Worm (Caenorhabditis elegans) whole organism, midembryonic: ENCODE results near the gene cisd-3.2.

Experiments used
- T22C8.4 ChIP-seq: fragments of 200-800 bp; sonication (Bioruptor generic); IDR thresholded peaks from 2 replicates; pipeline ENCODE4 v1.3.6; 2022; ENCODE audit warnings: missing genetic modification characterization, missing compliant biosample characterization
- cog-1 ChIP-seq: sonication (generic microtip); optimal IDR thresholded peaks from 2 replicates; lab custom pipeline; 2016; ENCODE audit warnings: missing genetic modification characterization, missing compliant biosample characterization
- flt-1 ChIP-seq: fragments of 200-800 bp; sonication (Bioruptor generic); IDR thresholded peaks from 2 replicates; pipeline ENCODE4 v1.3.6; 2022; ENCODE audit warnings: missing genetic modification characterization, missing compliant biosample characterization
- klf-2 ChIP-seq: fragments of 200-800 bp; sonication (Bioruptor generic); conservative IDR thresholded peaks from 2 replicates; pipeline ENCODE4 v1.3.6; 2022; ENCODE audit warnings: missing genetic modification reagents, missing genetic modification characterization, missing compliant biosample characterization
- med-1 ChIP-seq: sonication (generic microtip); optimal IDR thresholded peaks from 2 replicates; lab custom pipeline; 2017; ENCODE audit warnings: missing genetic modification characterization, mild to moderate bottlenecking, missing compliant biosample characterization, antibody characterized with exemption, missing genetic modification reagents; ENCODE audit not compliant: insufficient read depth
- ref-1 ChIP-seq: fragments of 200-800 bp; sonication (Bioruptor generic); conservative IDR thresholded peaks from 2 replicates; pipeline ENCODE4 v1.3.6; 2022; ENCODE audit warnings: missing genetic modification reagents, missing genetic modification characterization, missing compliant biosample characterization
- tab-1 ChIP-seq: fragments of 200-800 bp; sonication (Bioruptor generic); IDR thresholded peaks from 2 replicates; pipeline ENCODE4 v1.3.6; 2022; ENCODE audit warnings: missing genetic modification characterization, missing compliant biosample characterization
- ztf-23 ChIP-seq: fragments of 200-800 bp; sonication (Bioruptor generic); IDR thresholded peaks from 2 replicates; pipeline ENCODE4 v1.3.6; 2022; ENCODE audit warnings: missing genetic modification reagents, missing genetic modification characterization, missing compliant biosample characterization
- ztf-29 ChIP-seq: fragments of 200-800 bp; sonication (Bioruptor generic); IDR thresholded peaks from 2 replicates; pipeline ENCODE4 v1.3.6; 2022; ENCODE audit warnings: missing genetic modification reagents, missing genetic modification characterization, missing compliant biosample characterization

cisd-3.2 gene

ce11 chrIII:1540100-1540695 is at the start of gene cisd-3.2, which contains the start of gene Y67D2.5:
cisd-3.2 (plus strand) TSS chrIII:1540493.
Y67D2.5 (minus strand) TSS chrIII:1540244.
- TF ChIP-seq ref-1 = no peak
- no peak for TF ChIP-seq med-1 (GFP tag; lab: Kevin White, UChicago)
- TF ChIP-seq cog-1 (tag; lab: Kevin White, UChicago) = no peak
- no peak for TF ChIP-seq T22C8.4 (GFP tag; lab: Robert Waterston, UW)
- no peak for TF ChIP-seq tab-1 (GFP tag; lab: Robert Waterston, UW)
- no peak for TF ChIP-seq ztf-23 (GFP tag; lab: Robert Waterston, UW)
- TF ChIP-seq flt-1 (GFP tag; lab: Robert Waterston, UW) = no peak
- TF ChIP-seq klf-2 (GFP tag; lab: Robert Waterston, UW) = no peak
- no peak for TF ChIP-seq ztf-29

- TF ChIP-seq flt-1 (GFP tag; lab: Robert Waterston, UW) (no peak), klf-2 (GFP tag; lab: Robert Waterston, UW) (no peak), cog-1 (tag; lab: Kevin White, UChicago) (no peak), ztf-29 (no peak), med-1 (GFP tag; lab: Kevin White, UChicago) (no peak), ref-1 (no peak), T22C8.4 (GFP tag; lab: Robert Waterston, UW) (no peak), tab-1 (GFP tag; lab: Robert Waterston, UW) (no peak), ztf-23 (GFP tag; lab: Robert Waterston, UW) (no peak)
Observed at ce11 chrIII:1495230-1495629, 45.1 kb upstream of the cisd-3.2 start, which contains the start of gene Y82E9BR.19. Y82E9BR.19 (minus strand) TSS chrIII:1495330.

- no peak for TF ChIP-seq klf-2 (GFP tag; lab: Robert Waterston, UW)
- TF ChIP-seq flt-1 (GFP tag; lab: Robert Waterston, UW) = no peak
- TF ChIP-seq cog-1 (tag; lab: Kevin White, UChicago) = no peak
- no peak for TF ChIP-seq T22C8.4 (GFP tag; lab: Robert Waterston, UW)
- TF ChIP-seq tab-1 (GFP tag; lab: Robert Waterston, UW) = no peak
- TF ChIP-seq med-1 (GFP tag; lab: Kevin White, UChicago) = no peak
- no peak for TF ChIP-seq ref-1
- TF ChIP-seq ztf-23 (GFP tag; lab: Robert Waterston, UW) = no peak
- no peak for TF ChIP-seq ztf-29
Observed at ce11 chrIII:1495863-1496445, 44.3 kb upstream of the cisd-3.2 start, which contains the start of the genes ave-1 and M01G5.1. ave-1 (minus strand) TSS chrIII:1495975. M01G5.1 (plus strand) TSS chrIII:1496401.

ce11 chrIII:1508244-1508643 is 32.0 kb upstream of the cisd-3.2 start:
- no peak for TF ChIP-seq flt-1 (GFP tag; lab: Robert Waterston, UW)
- no peak for TF ChIP-seq klf-2 (GFP tag; lab: Robert Waterston, UW)
- no peak for TF ChIP-seq ref-1
- no peak for TF ChIP-seq cog-1 (tag; lab: Kevin White, UChicago)
- no peak for TF ChIP-seq ztf-29
- no peak for TF ChIP-seq tab-1 (GFP tag; lab: Robert Waterston, UW)
- no peak for TF ChIP-seq med-1 (GFP tag; lab: Kevin White, UChicago)

- TF ChIP-seq ref-1 = no peak
- TF ChIP-seq ztf-29 = no peak
- no peak for TF ChIP-seq T22C8.4 (GFP tag; lab: Robert Waterston, UW)
- no peak for TF ChIP-seq med-1 (GFP tag; lab: Kevin White, UChicago)
Observed at ce11 chrIII:1508764-1509281, 31.5 kb upstream of the cisd-3.2 start.

- TF ChIP-seq T22C8.4 (GFP tag; lab: Robert Waterston, UW) (no peak), cog-1 (tag; lab: Kevin White, UChicago) (no peak), ztf-29 (no peak), tab-1 (GFP tag; lab: Robert Waterston, UW) (no peak), klf-2 (GFP tag; lab: Robert Waterston, UW) (no peak), ztf-23 (GFP tag; lab: Robert Waterston, UW) (no peak)
Observed at ce11 chrIII:1517893-1518292, 22.4 kb upstream of the cisd-3.2 start, which contains the start of gene tmem-120. tmem-120 (minus strand) TSS chrIII:1517993.

- TF ChIP-seq cog-1 (tag; lab: Kevin White, UChicago) (no peak), flt-1 (GFP tag; lab: Robert Waterston, UW) (no peak), ztf-29 (no peak), ref-1 (no peak), T22C8.4 (GFP tag; lab: Robert Waterston, UW) (no peak), ztf-23 (GFP tag; lab: Robert Waterston, UW) (no peak), klf-2 (GFP tag; lab: Robert Waterston, UW) (no peak), med-1 (GFP tag; lab: Kevin White, UChicago) (no peak)
Observed at ce11 chrIII:1519906-1520305, 20.4 kb upstream of the cisd-3.2 start.

- no peak for TF ChIP-seq T22C8.4 (GFP tag; lab: Robert Waterston, UW)
Observed at ce11 chrIII:1528423-1528822, 11.9 kb upstream of the cisd-3.2 start.

- TF ChIP-seq cog-1 (tag; lab: Kevin White, UChicago) (no peak), flt-1 (GFP tag; lab: Robert Waterston, UW) (no peak), tab-1 (GFP tag; lab: Robert Waterston, UW) (no peak), ztf-29 (no peak), T22C8.4 (GFP tag; lab: Robert Waterston, UW) (no peak), med-1 (GFP tag; lab: Kevin White, UChicago) (no peak)
Observed at ce11 chrIII:1532777-1533473, 7.4 kb upstream of the cisd-3.2 start, which contains the start of gene snf-6. snf-6 (minus strand) TSS chrIII:1532827.
